Fruit fly (Drosophila melanogaster): ENCODE data around the gene Rph.
A peak's percentile ranks its signal among the peaks of the same experiment; 100 is the strongest.

The Rph gene

DNA sequence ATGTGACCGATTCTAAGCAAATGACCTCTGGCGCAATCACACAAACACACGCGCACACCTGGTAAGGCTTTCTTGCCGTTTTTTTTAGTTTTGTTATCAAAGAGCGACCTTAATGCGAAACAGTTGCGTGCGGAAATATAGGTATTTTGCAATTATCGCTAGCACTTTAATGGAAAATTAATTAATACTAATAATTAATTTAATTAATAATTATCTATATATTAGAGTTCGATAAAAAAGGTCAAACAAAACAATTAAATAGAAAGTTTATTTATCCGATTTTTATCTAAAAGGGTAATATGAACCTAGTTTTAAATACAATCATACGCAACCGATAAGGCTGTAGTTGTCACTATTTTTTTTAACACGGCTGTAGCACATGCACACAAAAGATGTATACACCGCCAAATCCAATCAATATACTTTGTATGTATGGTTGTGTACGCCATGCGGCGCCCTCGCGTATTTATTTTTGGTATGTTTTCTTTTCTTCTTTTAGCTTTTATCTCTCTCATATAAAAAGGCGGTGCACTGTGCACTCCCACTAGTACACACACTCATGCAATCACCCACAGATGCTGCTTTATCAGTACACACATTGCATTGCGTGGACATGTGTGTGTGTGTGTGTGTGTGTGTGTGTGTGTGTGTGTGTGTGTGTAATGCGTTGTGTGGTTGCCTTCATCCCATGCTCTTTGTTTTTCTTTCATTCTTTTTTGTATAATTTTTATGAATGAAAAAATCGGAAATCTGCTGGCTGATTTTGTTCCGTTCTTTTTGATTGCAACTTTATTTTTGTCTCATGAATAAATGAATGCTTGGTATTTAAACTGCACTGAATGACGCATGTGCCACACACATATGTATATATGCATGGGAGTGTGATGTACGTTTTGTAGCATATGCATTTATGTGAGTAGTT lies 45.3 kb upstream of the Rph start (continued):
- TF ChIP-seq sens-2 (GFP tag; IDR thresholded peaks at IDR 0.05) (no peak), CG13894 (tag; optimal IDR thresholded peaks at IDR 0.05) (no peak), CG3281 (GFP tag; optimal IDR thresholded peaks at IDR 0.05) (no peak), bbx (GFP tag; IDR thresholded peaks at IDR 0.05; ENCODE audit: partially characterized antibody) (no peak), CG17568 (GFP tag; optimal IDR thresholded peaks at IDR 0.05) (no peak), lbe (GFP tag; optimal IDR thresholded peaks at IDR 0.05) (no peak), Ets97D (GFP tag; optimal IDR thresholded peaks at IDR 0.05) (no peak), ERR (GFP tag; optimal IDR thresholded peaks at IDR 0.05) (no peak), Gsc (GFP tag; IDR thresholded peaks at IDR 0.05) (no peak), lilli (GFP tag; optimal IDR thresholded peaks at IDR 0.05) (no peak), crol (GFP tag; IDR thresholded peaks at IDR 0.05) (no peak), ewg (GFP tag; optimal IDR thresholded peaks at IDR 0.05) (peak; percentile 33), Rx (GFP tag; IDR thresholded peaks at IDR 0.05) (no peak), p53 (GFP tag; optimal IDR thresholded peaks at IDR 0.05) (no peak), yki (optimal IDR thresholded peaks at IDR 0.05) (no peak), CG11247 (GFP tag; IDR thresholded peaks at IDR 0.05) (no peak), gce (GFP tag; IDR thresholded peaks at IDR 0.05) (peak; percentile 8; the same call in 1 of the 3 replicates), CG10366 (GFP tag; IDR thresholded peaks at IDR 0.05) (peak; percentile 40), nmo (GFP tag; optimal IDR thresholded peaks at IDR 0.05) (peak; percentile 85), slbo (GFP tag; IDR thresholded peaks at IDR 0.05) (peak; percentile 31; the same call in 1 of the 2 replicates), cad (GFP tag; optimal IDR thresholded peaks at IDR 0.05) (no peak), scrt (GFP tag; optimal IDR thresholded peaks at IDR 0.05) (peak; percentile 15), CG33557 (GFP tag; optimal IDR thresholded peaks at IDR 0.05) (no peak), CG8359 (GFP tag; optimal IDR thresholded peaks at IDR 0.05; ENCODE audit: borderline replicate concordance) (peak; percentile 50), Fer1 (GFP tag; optimal IDR thresholded peaks at IDR 0.05) (peak; percentile 60), wor (GFP tag; IDR thresholded peaks at IDR 0.05) (peak; percentile 53), CG7372 (GFP tag; IDR thresholded peaks at IDR 0.05) (0 out of 2 replicates have a peak, but pooled peaks have one; percentile 20), CG11456 (GFP tag; IDR thresholded peaks at IDR 0.05) (no peak), Atf-2 (GFP tag; optimal IDR thresholded peaks at IDR 0.05) (no peak), CG3726 (GFP tag; IDR thresholded peaks at IDR 0.05) (no peak), CG5180 (GFP tag; optimal IDR thresholded peaks at IDR 0.05) (peak; percentile 51), CG14667 (GFP tag; IDR thresholded peaks at IDR 0.05) (no peak), tap (tag; optimal IDR thresholded peaks at IDR 0.05) (peak; percentile 64), CG3995 (GFP tag; optimal IDR thresholded peaks at IDR 0.05) (no peak), Bteb2 (GFP tag; optimal IDR thresholded peaks at IDR 0.05) (no peak), shn (GFP tag; optimal IDR thresholded peaks at IDR 0.05) (no peak), nerfin-1 (tag; optimal IDR thresholded peaks at IDR 0.05) (peak; percentile 55), Taf1 (GFP tag; IDR thresholded peaks at IDR 0.05) (no peak), CG4360 (GFP tag; IDR thresholded peaks at IDR 0.05) (no peak), gfzf (GFP tag; optimal IDR thresholded peaks at IDR 0.05) (no peak), ap (GFP tag; IDR thresholded peaks at IDR 0.05) (no peak), bigmax (GFP tag; optimal IDR thresholded peaks at IDR 0.05) (no peak), wek (GFP tag; optimal IDR thresholded peaks at IDR 0.05) (no peak), amos (GFP tag; IDR thresholded peaks at IDR 0.05; ENCODE audit: partially characterized antibody) (no peak), Rfx (GFP tag; IDR thresholded peaks at IDR 0.05) (no peak), lola (GFP tag; optimal IDR thresholded peaks at IDR 0.05) (peak in 1 of 3 experiments; percentile 65), CG2199 (GFP tag; IDR thresholded peaks at IDR 0.05) (peak; percentile 65; the same call in 1 of the 3 replicates), ro (GFP tag; IDR thresholded peaks at IDR 0.05) (no peak), sr (GFP tag; IDR thresholded peaks at IDR 0.05) (no peak), Nf-YA (GFP tag; IDR thresholded peaks at IDR 0.05) (0 out of 2 replicates have a peak, but pooled peaks have one; percentile 19)

All from whole organism, embryonic.